Worm (Caenorhabditis elegans): ENCODE data around the gene ntl-3.

- TF ChIP-seq F44E2.7 (GFP tag; IDR thresholded peaks at IDR 0.05) (no peak), nhr-42 (GFP tag; IDR thresholded peaks at IDR 0.05) (no peak), dmd-9 (GFP tag; IDR thresholded peaks at IDR 0.05) (no peak), dve-1 (tag; optimal IDR thresholded peaks at IDR 0.05; ENCODE audit: insufficient read depth) (peak; percentile 20), ctbp-1 (GFP tag; IDR thresholded peaks at IDR 0.05) (no peak), ama-1 (optimal IDR thresholded peaks at IDR 0.05) (no peak)
Measured at ce11 chrIII:11825654-11826053, 20.6 kb downstream of the ntl-3 start.
